Worm (Caenorhabditis elegans): ENCODE measurements around the gene F59B2.13.

DNA sequence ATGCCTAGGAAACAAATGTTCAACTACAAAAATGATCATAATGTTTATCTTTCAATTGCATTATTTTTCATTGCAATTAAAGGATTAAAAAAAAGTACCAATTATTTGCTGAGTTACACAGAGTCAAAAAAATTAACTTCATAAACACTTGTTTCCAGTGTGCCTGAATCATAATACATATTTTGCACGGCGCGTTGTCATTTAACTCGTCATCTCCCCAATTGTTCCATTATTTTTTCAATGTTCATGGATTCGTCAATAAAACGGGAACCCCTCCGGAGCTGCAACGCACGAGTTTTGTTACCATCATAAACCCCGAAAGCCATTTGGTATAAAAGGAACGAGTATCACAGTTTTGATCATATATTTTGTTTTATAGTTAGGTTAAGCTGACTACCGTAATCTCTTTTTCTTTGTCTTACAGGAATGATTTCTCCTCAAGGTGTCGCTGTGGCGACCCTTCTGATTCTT, 9.6 kb downstream of the F59B2.13 start, which contains the start of gene F59B2.12:
- no peak for TF ChIP-seq ZK546.5 (tag; optimal IDR thresholded peaks at IDR 0.05)
- no peak for TF ChIP-seq ceh-28 (tag; optimal IDR thresholded peaks at IDR 0.05)
- no peak for TF ChIP-seq ztf-11 (tag; optimal IDR thresholded peaks at IDR 0.05)
- TF ChIP-seq fkh-2 (tag; optimal IDR thresholded peaks at IDR 0.05) = no peak
- no peak for TF ChIP-seq unc-62 (GFP tag; optimal IDR thresholded peaks at IDR 0.05)
- TF ChIP-seq tbx-2 (tag; optimal IDR thresholded peaks at IDR 0.05) = no peak
- no peak for TF ChIP-seq fkh-10 (GFP tag; optimal IDR thresholded peaks at IDR 0.05)
- TF ChIP-seq jun-1 (tag; optimal IDR thresholded peaks at IDR 0.05) = no peak

Measured in whole organism, L3 larva.